Worm (Caenorhabditis elegans): ENCODE measurements around the gene nhr-78.

nhr-78 gene

ce11 chrIV:4247334-4247733 is 30.3 kb downstream of the nhr-78 start:
- no peak for TF ChIP-seq aly-2 (tag; optimal IDR thresholded peaks at IDR 0.05)
- peak; percentile 62 for TF ChIP-seq nhr-25 (tag; optimal IDR thresholded peaks at IDR 0.05)
- no peak for TF ChIP-seq skn-1 (tag; optimal IDR thresholded peaks at IDR 0.05)
- TF ChIP-seq tbx-2 (tag; optimal IDR thresholded peaks at IDR 0.05), result no peak
- TF ChIP-seq nhr-76 (tag; optimal IDR thresholded peaks at IDR 0.05), result no peak
- TF ChIP-seq mdl-1 (tag; optimal IDR thresholded peaks at IDR 0.05), result no peak
- no peak for TF ChIP-seq egl-27 (tag; optimal IDR thresholded peaks at IDR 0.05)
- peak; percentile 70 for TF ChIP-seq egl-5 (tag; optimal IDR thresholded peaks at IDR 0.05)
- no peak for TF ChIP-seq zag-1 (tag; optimal IDR thresholded peaks at IDR 0.05)
- no peak for TF ChIP-seq pqm-1 (tag; optimal IDR thresholded peaks at IDR 0.05)
- no peak for TF ChIP-seq nhr-237 (tag; optimal IDR thresholded peaks at IDR 0.05)
- TF ChIP-seq fkh-2 (tag; optimal IDR thresholded peaks at IDR 0.05), result no peak
- no peak for TF ChIP-seq elt-1 (tag; optimal IDR thresholded peaks at IDR 0.05)
- peak; percentile 31 for TF ChIP-seq lin-39 (tag; optimal IDR thresholded peaks at IDR 0.05)
- TF ChIP-seq jun-1 (tag; optimal IDR thresholded peaks at IDR 0.05), result no peak
- no peak for TF ChIP-seq nhr-11 (tag; optimal IDR thresholded peaks at IDR 0.05)
- TF ChIP-seq ceh-9 (tag; optimal IDR thresholded peaks at IDR 0.05), result no peak
- peak; percentile 55 for TF ChIP-seq lin-15B (tag; optimal IDR thresholded peaks at IDR 0.05)
- no peak for TF ChIP-seq ceh-28 (tag; optimal IDR thresholded peaks at IDR 0.05)
- peak; percentile 58 for TF ChIP-seq nhr-23 (tag; optimal IDR thresholded peaks at IDR 0.05)
- peak; percentile 36 for TF ChIP-seq hmg-11 (tag; optimal IDR thresholded peaks at IDR 0.05)
- TF ChIP-seq nhr-12 (tag; optimal IDR thresholded peaks at IDR 0.05), result no peak
- TF ChIP-seq unc-39 (tag; optimal IDR thresholded peaks at IDR 0.05), result no peak
- no peak for TF ChIP-seq lsy-12 (tag; optimal IDR thresholded peaks at IDR 0.05)
- TF ChIP-seq nfya-1 (tag; optimal IDR thresholded peaks at IDR 0.05; ENCODE audit: insufficient read depth), result no peak
- peak; percentile 71 for TF ChIP-seq pha-4 (tag; optimal IDR thresholded peaks at IDR 0.05)
- peak; percentile 33 for TF ChIP-seq elt-2 (tag; optimal IDR thresholded peaks at IDR 0.05)

DNA sequence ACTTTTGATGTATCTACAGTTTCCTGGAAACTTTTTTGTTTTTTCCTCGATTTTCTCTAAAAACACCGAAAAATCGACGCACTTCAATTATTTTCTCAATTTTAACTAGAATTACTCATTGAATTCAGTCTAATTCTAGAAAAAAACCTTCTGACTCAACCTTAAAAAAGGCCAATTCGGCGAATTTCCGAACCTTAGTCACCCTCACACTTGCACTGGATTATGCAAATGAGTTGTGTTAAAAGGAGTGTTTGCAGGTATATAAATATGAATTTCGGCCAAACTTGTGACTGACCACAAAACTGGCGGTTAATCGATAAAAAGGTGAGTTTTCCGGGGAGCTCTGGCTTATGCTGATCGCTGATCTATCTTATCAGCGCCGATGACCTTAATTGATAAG is 31.2 kb downstream of the nhr-78 start, which contains the start of gene ttr-20:
ttr-20 (plus strand) TSS at position 301 of the 400 bp plus-strand sequence.
- TF ChIP-seq nhr-23 (tag; optimal IDR thresholded peaks at IDR 0.05) (no peak), nhr-12 (tag; optimal IDR thresholded peaks at IDR 0.05) (no peak), tbx-2 (tag; optimal IDR thresholded peaks at IDR 0.05) (no peak), nhr-43 (tag; optimal IDR thresholded peaks at IDR 0.05; ENCODE audit: poor library complexity, severe bottlenecking) (no peak), skn-1 (tag; optimal IDR thresholded peaks at IDR 0.05) (no peak), pqm-1 (tag; optimal IDR thresholded peaks at IDR 0.05) (no peak), ceh-9 (tag; optimal IDR thresholded peaks at IDR 0.05) (no peak), elt-1 (tag; optimal IDR thresholded peaks at IDR 0.05) (no peak), ceh-28 (tag; optimal IDR thresholded peaks at IDR 0.05) (no peak), elt-2 (tag; optimal IDR thresholded peaks at IDR 0.05) (no peak), snpc-4 (tag; optimal IDR thresholded peaks at IDR 0.05) (no peak), ztf-11 (tag; optimal IDR thresholded peaks at IDR 0.05) (no peak), egl-5 (tag; optimal IDR thresholded peaks at IDR 0.05) (no peak), ceh-82 (tag; optimal IDR thresholded peaks at IDR 0.05) (no peak)

ce11 chrIV:4244510-4244909 is 33.2 kb downstream of the nhr-78 start, which contains the start of gene col-34:
Gene col-34 (minus strand): TSS chrIV:4244610.
- peak; percentile 15 for TF ChIP-seq egl-5 (tag; optimal IDR thresholded peaks at IDR 0.05)
- TF ChIP-seq snpc-4 (tag; optimal IDR thresholded peaks at IDR 0.05), result no peak

- no peak for TF ChIP-seq unc-62 (GFP tag; optimal IDR thresholded peaks at IDR 0.05)
- no peak for TF ChIP-seq eor-1 (tag; optimal IDR thresholded peaks at IDR 0.05)
- TF ChIP-seq fkh-10 (GFP tag; optimal IDR thresholded peaks at IDR 0.05), result no peak
- no peak for TF ChIP-seq ztf-4 (tag; optimal IDR thresholded peaks at IDR 0.05)
- TF ChIP-seq nhr-77 (tag; optimal IDR thresholded peaks at IDR 0.05), result no peak
Measured at ce11 chrIV:4243830-4244406, 33.8 kb downstream of the nhr-78 start.
